Worm (Caenorhabditis elegans) whole organism, mixed stage, embryonic: Measurements from ENCODE around the gene F22H10.2.

Experiments
- lsy-2 ChIP-seq: fragments of 150-350 bp; optimal IDR thresholded peaks from 2 replicates; lab custom pipeline; 2014; ENCODE audit warnings: missing biosample characterization, missing genetic modification characterization
- nhr-12 ChIP-seq: fragments of 150-350 bp; optimal IDR thresholded peaks from 2 replicates; lab custom pipeline; 2014; ENCODE audit warnings: missing biosample characterization, missing genetic modification characterization
- nhr-237 ChIP-seq: fragments of 150-350 bp; optimal IDR thresholded peaks from 2 replicates; lab custom pipeline; 2014; ENCODE audit warnings: missing biosample characterization, missing genetic modification characterization
- pha-4 ChIP-seq: fragments of 150-350 bp; optimal IDR thresholded peaks from 2 replicates; lab custom pipeline; 2018; ENCODE audit warnings: missing biosample characterization, missing genetic modification reagents, missing genetic modification characterization
- snpc-4 ChIP-seq: fragments of 150-350 bp; optimal IDR thresholded peaks from 2 replicates; lab custom pipeline; 2014; ENCODE audit warnings: missing biosample characterization, missing genetic modification characterization
- unc-39 ChIP-seq: fragments of 150-350 bp; optimal IDR thresholded peaks from 2 replicates; lab custom pipeline; 2014; ENCODE audit warnings: missing biosample characterization, missing genetic modification characterization
- unc-62 ChIP-seq: fragments of 150-350 bp; optimal IDR thresholded peaks from 2 replicates; lab custom pipeline; 2014; ENCODE audit warnings: missing biosample characterization, missing genetic modification reagents, missing genetic modification characterization
- ztf-11 ChIP-seq: fragments of 150-350 bp; optimal IDR thresholded peaks from 2 replicates; lab custom pipeline; 2014; ENCODE audit warnings: missing biosample characterization, missing genetic modification characterization

DNA sequence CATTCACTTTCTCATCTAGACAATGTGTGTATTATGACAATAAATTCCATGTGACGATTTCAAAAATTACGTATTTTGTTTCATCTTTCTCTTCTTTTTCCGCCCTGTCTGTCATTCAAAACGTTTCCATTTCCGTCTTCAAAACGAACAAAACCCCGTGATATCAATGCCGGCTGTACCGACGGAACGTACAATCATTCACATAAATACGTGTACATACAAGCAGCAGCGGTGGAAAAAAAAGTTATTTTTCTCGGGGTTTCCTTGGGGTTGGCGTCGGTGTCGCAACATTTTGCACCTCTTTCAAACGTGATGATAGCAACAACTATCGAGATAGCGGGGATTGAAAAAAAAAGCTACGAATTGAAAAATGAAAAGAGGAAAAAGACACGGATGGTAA lies 45.6 kb downstream of the F22H10.2 start:
- no peak for TF ChIP-seq unc-62 (GFP tag; lab: Kevin White, UChicago)
- TF ChIP-seq unc-39 (tag; lab: Kevin White, UChicago), result no peak
- TF ChIP-seq lsy-2 (tag; lab: Kevin White, UChicago), result no peak
- TF ChIP-seq ztf-11, result no peak
- TF ChIP-seq pha-4 (tag; lab: Kevin White, UChicago), result no peak
- TF ChIP-seq nhr-12 (tag; lab: Kevin White, UChicago), result no peak
- TF ChIP-seq snpc-4 (tag; lab: Kevin White, UChicago), result no peak
- TF ChIP-seq nhr-237 (tag; lab: Kevin White, UChicago), result no peak
